Worm (Caenorhabditis elegans) whole organism, L2 larva: ENCODE data around the gene spn-4.

Experiments used
- ama-1 ChIP-seq: fragments of 150-350 bp; optimal IDR thresholded peaks from 2 replicates; lab custom pipeline; 2018; ENCODE audit warnings: inconsistent platforms
- ceh-16 ChIP-seq: fragments of 150-350 bp; optimal IDR thresholded peaks from 2 replicates; lab custom pipeline; 2014; ENCODE audit warnings: missing biosample characterization, missing genetic modification characterization
- nhr-10 ChIP-seq: sonication (generic microtip); optimal IDR thresholded peaks from 2 replicates; lab custom pipeline; 2017; ENCODE audit warnings: missing biosample characterization, missing genetic modification characterization
- snpc-4 ChIP-seq: fragments of 150-350 bp; optimal IDR thresholded peaks from 2 replicates; lab custom pipeline; 2014; ENCODE audit warnings: missing biosample characterization, missing genetic modification characterization

ce11 chrV:6808962-6809361, 24.3 kb upstream of the spn-4 start, which contains the start of gene dmsr-16:
- no peak for TF ChIP-seq nhr-10 (tag; lab: Kevin White, UChicago)
- TF ChIP-seq snpc-4: no peak
- TF ChIP-seq ceh-16 (tag; lab: Kevin White, UChicago): no peak
- TF ChIP-seq ama-1: no peak
